Worm (Caenorhabditis elegans): ENCODE results near the gene zyg-9.
"Not testable (repeated sequence)": the region's sequence is repeated elsewhere in the genome, so short reads cannot be mapped to it uniquely, and the experiment has no call there.

zyg-9 gene

DNA sequence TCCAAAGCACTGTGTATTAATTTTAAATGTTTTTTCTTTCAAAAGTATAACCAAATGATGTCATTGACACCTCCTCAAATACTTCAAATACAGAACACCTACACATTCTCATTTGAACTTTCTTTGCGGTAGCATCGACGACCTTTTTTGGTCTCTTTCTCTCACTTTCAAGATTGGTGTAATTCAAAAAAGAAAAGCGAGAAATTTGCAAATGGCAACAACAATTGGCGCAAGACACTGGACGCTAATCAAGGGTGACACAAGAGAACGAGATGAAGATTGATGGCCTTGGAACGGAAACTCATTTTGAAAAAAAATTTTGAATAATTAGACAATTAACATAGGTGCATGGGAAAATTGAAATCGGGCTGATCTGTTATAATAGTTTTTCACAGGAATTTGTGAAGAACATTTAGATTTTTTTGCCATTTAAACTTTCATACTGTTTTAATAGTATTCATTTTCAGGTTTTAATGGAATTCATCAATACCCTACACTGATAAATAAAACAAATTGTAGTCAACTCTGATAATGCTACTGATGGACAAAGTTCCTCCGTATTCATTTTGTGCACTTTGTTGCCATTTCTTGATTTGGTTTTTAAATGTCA lies 40.5 kb upstream of the zyg-9 start, which contains the start of gene fdgt-2:
fdgt-2 (plus strand) TSS at position 560 of the 610 bp plus-strand sequence.
- TF ChIP-seq pes-1 (GFP tag; IDR thresholded peaks at IDR 0.05) (no peak), hnd-1 (tag; optimal IDR thresholded peaks at IDR 0.05) (no peak), aly-1 (tag; optimal IDR thresholded peaks at IDR 0.05) (no peak), F13C5.2 (tag; optimal IDR thresholded peaks at IDR 0.05) (no peak), ceh-36 (tag; optimal IDR thresholded peaks at IDR 0.05) (no peak), sea-1 (GFP tag; conservative IDR thresholded peaks at IDR 0.05) (no peak), flt-1 (GFP tag; IDR thresholded peaks at IDR 0.05) (no peak), tbx-37 (GFP tag; conservative IDR thresholded peaks at IDR 0.05) (no peak), ama-1 (optimal IDR thresholded peaks at IDR 0.05) (no peak)

DNA sequence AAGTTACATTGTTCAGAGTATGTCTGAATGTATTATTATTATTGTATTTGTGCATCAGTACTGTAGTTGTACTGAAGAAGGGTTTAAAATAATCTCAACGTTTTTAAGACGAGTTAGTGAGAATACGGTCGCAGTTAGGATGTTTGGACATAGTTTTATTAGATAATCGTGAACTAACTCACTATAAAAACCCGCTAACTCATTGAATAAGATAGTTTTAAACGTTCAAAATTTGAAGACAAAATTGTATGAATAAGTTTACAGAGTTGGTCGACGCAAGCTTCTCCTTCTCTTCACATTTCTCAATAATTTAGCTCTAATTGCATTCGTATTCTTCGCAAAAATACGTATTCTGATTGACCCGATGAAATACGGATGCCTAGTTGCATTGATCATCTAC lies 38.6 kb upstream of the zyg-9 start:
- TF ChIP-seq flt-1 (GFP tag; IDR thresholded peaks at IDR 0.05) (no peak), sea-1 (GFP tag; conservative IDR thresholded peaks at IDR 0.05) (no peak), B0310.2 (tag; optimal IDR thresholded peaks at IDR 0.05) (no peak), hnd-1 (tag; optimal IDR thresholded peaks at IDR 0.05) (no peak), tbx-37 (GFP tag; conservative IDR thresholded peaks at IDR 0.05) (no peak), ama-1 (optimal IDR thresholded peaks at IDR 0.05) (no peak), ceh-13 (GFP tag; optimal IDR thresholded peaks at IDR 0.05) (no peak), aly-1 (tag; optimal IDR thresholded peaks at IDR 0.05) (no peak), F13C5.2 (tag; optimal IDR thresholded peaks at IDR 0.05) (no peak), tbx-11 (GFP tag; IDR thresholded peaks at IDR 0.05) (no peak), ets-7 (tag; optimal IDR thresholded peaks at IDR 0.05) (no peak), scrt-1 (GFP tag; IDR thresholded peaks at IDR 0.05) (no peak), ceh-36 (tag; optimal IDR thresholded peaks at IDR 0.05) (no peak), hmg-4 (GFP tag; optimal IDR thresholded peaks at IDR 0.05) (no peak), tra-4 (tag; optimal IDR thresholded peaks at IDR 0.05) (no peak), pes-1 (GFP tag; IDR thresholded peaks at IDR 0.05) (no peak), hmbx-1 (tag; optimal IDR thresholded peaks at IDR 0.05) (no peak)

DNA sequence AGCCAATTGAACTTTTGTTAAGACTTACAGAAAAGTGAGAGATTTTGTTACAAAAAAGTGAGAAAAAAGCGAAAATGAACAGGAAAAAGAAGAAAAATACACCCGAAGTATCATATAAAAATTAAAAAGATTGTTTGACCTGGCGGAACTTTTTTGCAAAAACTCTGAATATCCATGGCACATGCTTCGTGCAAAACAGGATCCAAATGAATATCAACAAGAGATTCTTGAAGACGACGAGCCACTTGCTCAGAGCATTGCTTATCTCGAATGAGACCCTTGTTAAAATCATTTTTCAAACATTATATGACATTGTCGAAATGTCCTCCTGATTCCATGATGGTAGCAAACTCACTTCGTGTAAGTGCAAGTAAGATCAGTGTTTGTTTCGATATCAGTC lies 37.8 kb upstream of the zyg-9 start, which contains the start of gene F14E5.8:
F14E5.8 (plus strand) TSS at position 301 of the 400 bp plus-strand sequence.
- TF ChIP-seq tbx-11 (GFP tag; IDR thresholded peaks at IDR 0.05); hnd-1 (tag; optimal IDR thresholded peaks at IDR 0.05); ama-1 (optimal IDR thresholded peaks at IDR 0.05): not testable (repeated sequence)

DNA sequence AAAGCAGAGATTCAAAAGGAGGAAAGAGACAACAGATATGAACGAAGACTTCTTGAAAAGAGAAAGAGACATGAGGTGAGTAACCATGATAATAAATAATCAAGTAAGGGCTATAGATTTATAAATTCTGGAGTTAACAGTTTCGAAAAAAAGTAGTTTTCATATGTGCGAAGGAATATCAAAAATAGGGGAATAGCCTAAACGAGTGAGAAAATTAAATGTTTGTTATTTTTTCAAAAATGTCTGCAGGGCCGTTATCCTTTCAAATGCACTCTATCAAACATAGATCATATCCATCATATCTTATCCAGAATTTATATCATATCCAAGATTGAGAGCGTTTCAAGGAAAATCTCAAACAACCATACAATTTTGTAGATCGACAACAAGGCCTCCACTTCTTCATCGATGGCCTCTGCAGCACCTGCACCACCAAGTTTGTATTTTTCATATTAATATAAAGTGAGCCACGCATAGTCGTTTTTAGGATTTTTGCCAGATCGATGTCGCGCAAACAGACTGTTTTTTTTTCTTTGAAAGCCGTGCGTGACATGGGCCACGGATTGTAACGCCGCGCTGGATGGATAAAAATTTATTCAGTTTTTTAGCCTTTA lies 36.7 kb upstream of the zyg-9 start:
- TF ChIP-seq tra-4 (tag; optimal IDR thresholded peaks at IDR 0.05), result no peak

DNA sequence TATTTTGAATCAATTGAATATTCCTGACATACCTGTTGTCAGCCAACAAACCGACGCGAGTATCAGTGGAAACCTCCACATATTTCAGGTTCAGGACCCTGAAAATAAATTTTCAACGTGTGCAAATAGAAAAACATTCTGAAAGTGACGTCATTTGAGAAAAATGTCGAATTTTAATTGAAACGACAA lies 29.0 kb upstream of the zyg-9 start, which contains the start of gene F14E5.2:
F14E5.2 (minus strand) TSS at position 101 of the 189 bp plus-strand sequence.
- TF ChIP-seq ceh-13 (GFP tag; optimal IDR thresholded peaks at IDR 0.05) (no peak), ets-7 (tag; optimal IDR thresholded peaks at IDR 0.05) (no peak), hmg-4 (GFP tag; optimal IDR thresholded peaks at IDR 0.05) (no peak), hmbx-1 (tag; optimal IDR thresholded peaks at IDR 0.05) (no peak), tra-4 (tag; optimal IDR thresholded peaks at IDR 0.05) (no peak), scrt-1 (GFP tag; IDR thresholded peaks at IDR 0.05) (no peak), ama-1 (optimal IDR thresholded peaks at IDR 0.05) (no peak), F13C5.2 (tag; optimal IDR thresholded peaks at IDR 0.05) (no peak), pes-1 (GFP tag; IDR thresholded peaks at IDR 0.05) (no peak), flt-1 (GFP tag; IDR thresholded peaks at IDR 0.05) (no peak), tbx-11 (GFP tag; IDR thresholded peaks at IDR 0.05) (no peak), sea-1 (GFP tag; conservative IDR thresholded peaks at IDR 0.05) (no peak), tbx-37 (GFP tag; conservative IDR thresholded peaks at IDR 0.05) (no peak), B0310.2 (tag; optimal IDR thresholded peaks at IDR 0.05) (no peak), hnd-1 (tag; optimal IDR thresholded peaks at IDR 0.05) (no peak), ceh-36 (tag; optimal IDR thresholded peaks at IDR 0.05) (no peak), aly-1 (tag; optimal IDR thresholded peaks at IDR 0.05) (no peak)

DNA sequence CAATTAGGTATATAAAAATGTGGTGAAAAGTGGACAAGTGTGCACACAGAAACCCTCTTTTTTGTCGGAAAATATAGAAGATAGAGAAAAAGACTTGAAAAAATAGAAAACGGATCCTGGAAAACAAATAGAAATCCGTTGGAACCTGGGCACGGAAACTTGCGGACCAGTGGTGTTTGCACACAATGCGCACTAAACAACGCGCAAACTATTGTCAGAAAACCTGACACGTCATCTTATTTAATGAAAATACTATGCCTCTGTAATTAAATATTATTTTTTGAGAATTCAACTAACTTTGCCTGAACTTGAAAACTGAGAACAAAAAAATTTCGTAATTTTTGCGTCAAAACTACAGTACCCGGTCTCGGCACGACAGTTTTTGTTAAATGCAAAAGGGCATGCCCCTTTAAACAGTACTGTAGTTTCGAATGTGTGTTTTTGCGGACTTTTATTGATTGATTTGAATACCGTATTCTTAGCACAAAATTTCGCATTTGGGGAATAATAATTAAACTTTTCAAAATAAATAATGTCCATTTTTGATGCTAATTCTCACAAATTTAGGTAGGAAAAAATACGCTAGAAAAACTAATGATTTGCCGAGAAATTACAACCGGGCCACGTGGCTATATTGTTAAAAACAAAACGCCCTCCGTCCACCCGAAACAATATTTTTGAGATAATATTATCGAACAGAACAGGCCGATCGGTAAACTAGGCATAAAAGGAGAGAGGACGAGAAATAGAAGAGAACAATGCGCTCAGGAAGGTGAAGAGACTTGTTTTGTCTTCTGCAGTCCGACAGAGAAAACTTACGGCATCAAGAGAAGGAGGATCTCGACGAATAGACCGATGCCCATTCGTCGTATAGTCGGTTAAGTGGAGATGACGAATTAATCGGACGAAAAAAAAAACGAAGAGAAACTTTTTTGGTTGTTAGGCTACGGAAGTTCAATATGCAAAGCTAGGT lies 28.4 kb upstream of the zyg-9 start:
- TF ChIP-seq hmbx-1 (tag; optimal IDR thresholded peaks at IDR 0.05) (no peak), tbx-37 (GFP tag; conservative IDR thresholded peaks at IDR 0.05) (no peak), B0310.2 (tag; optimal IDR thresholded peaks at IDR 0.05) (no peak), ceh-13 (GFP tag; optimal IDR thresholded peaks at IDR 0.05) (no peak), hnd-1 (tag; optimal IDR thresholded peaks at IDR 0.05) (no peak), tbx-11 (GFP tag; IDR thresholded peaks at IDR 0.05) (no peak), pes-1 (GFP tag; IDR thresholded peaks at IDR 0.05) (no peak), scrt-1 (GFP tag; IDR thresholded peaks at IDR 0.05) (no peak), tra-4 (tag; optimal IDR thresholded peaks at IDR 0.05) (no peak), hmg-4 (GFP tag; optimal IDR thresholded peaks at IDR 0.05) (no peak), aly-1 (tag; optimal IDR thresholded peaks at IDR 0.05) (no peak), flt-1 (GFP tag; IDR thresholded peaks at IDR 0.05) (no peak), ama-1 (optimal IDR thresholded peaks at IDR 0.05) (no peak), ceh-36 (tag; optimal IDR thresholded peaks at IDR 0.05) (no peak)

DNA sequence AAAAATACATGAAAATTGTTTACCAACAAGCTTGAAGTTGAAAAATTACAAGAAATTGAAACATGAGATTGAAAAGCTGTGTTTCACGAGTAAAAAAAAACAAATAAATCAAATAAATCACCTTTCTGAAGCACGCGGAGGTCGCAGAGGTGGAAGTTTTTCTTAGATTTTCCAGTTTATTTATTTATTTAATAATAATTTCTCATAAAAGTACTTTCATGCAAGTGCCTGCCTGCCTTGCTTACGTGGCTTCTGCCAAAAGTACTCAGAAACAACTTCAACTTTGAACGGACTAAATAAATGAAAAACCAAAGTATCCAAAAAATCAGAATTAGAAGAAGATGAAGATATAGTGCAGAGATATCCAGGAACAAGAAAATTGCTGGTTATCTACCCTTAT lies 25.7 kb upstream of the zyg-9 start, which contains the start of gene acp-2:
acp-2 (minus strand) TSS at position 101 of the 400 bp plus-strand sequence.
- no peak for TF ChIP-seq ceh-13 (GFP tag; optimal IDR thresholded peaks at IDR 0.05)
- TF ChIP-seq tbx-11 (GFP tag; IDR thresholded peaks at IDR 0.05), result no peak
- TF ChIP-seq aly-1 (tag; optimal IDR thresholded peaks at IDR 0.05), result no peak
- no peak for TF ChIP-seq hmg-4 (GFP tag; optimal IDR thresholded peaks at IDR 0.05)
- TF ChIP-seq F13C5.2 (tag; optimal IDR thresholded peaks at IDR 0.05), result no peak
- no peak for TF ChIP-seq sea-1 (GFP tag; conservative IDR thresholded peaks at IDR 0.05)
- no peak for TF ChIP-seq hnd-1 (tag; optimal IDR thresholded peaks at IDR 0.05)
- TF ChIP-seq flt-1 (GFP tag; IDR thresholded peaks at IDR 0.05), result no peak
- TF ChIP-seq tra-4 (tag; optimal IDR thresholded peaks at IDR 0.05), result no peak
- TF ChIP-seq ama-1 (optimal IDR thresholded peaks at IDR 0.05), result no peak
- TF ChIP-seq hmbx-1 (tag; optimal IDR thresholded peaks at IDR 0.05), result no peak
- no peak for TF ChIP-seq scrt-1 (GFP tag; IDR thresholded peaks at IDR 0.05)
- TF ChIP-seq pes-1 (GFP tag; IDR thresholded peaks at IDR 0.05), result no peak
- no peak for TF ChIP-seq ceh-36 (tag; optimal IDR thresholded peaks at IDR 0.05)
- no peak for TF ChIP-seq tbx-37 (GFP tag; conservative IDR thresholded peaks at IDR 0.05)
- TF ChIP-seq B0310.2 (tag; optimal IDR thresholded peaks at IDR 0.05), result no peak
- no peak for TF ChIP-seq ets-7 (tag; optimal IDR thresholded peaks at IDR 0.05)
